Worm (Caenorhabditis elegans) whole organism, midembryonic: Measurements from ENCODE around the gene F28H6.7.

Experiments used
- T22C8.4 ChIP-seq: fragments of 200-800 bp; sonication (Bioruptor generic); IDR thresholded peaks from 2 replicates; pipeline ENCODE4 v1.3.6; 2022; ENCODE audit warnings: missing genetic modification characterization, missing compliant biosample characterization
- cog-1 ChIP-seq: sonication (generic microtip); optimal IDR thresholded peaks from 2 replicates; lab custom pipeline; 2016; ENCODE audit warnings: missing genetic modification characterization, missing compliant biosample characterization
- flt-1 ChIP-seq: fragments of 200-800 bp; sonication (Bioruptor generic); IDR thresholded peaks from 2 replicates; pipeline ENCODE4 v1.3.6; 2022; ENCODE audit warnings: missing genetic modification characterization, missing compliant biosample characterization
- klf-2 ChIP-seq: fragments of 200-800 bp; sonication (Bioruptor generic); conservative IDR thresholded peaks from 2 replicates; pipeline ENCODE4 v1.3.6; 2022; ENCODE audit warnings: missing genetic modification reagents, missing genetic modification characterization, missing compliant biosample characterization
- med-1 ChIP-seq: sonication (generic microtip); optimal IDR thresholded peaks from 2 replicates; lab custom pipeline; 2017; ENCODE audit warnings: missing genetic modification characterization, mild to moderate bottlenecking, missing compliant biosample characterization, antibody characterized with exemption, missing genetic modification reagents; ENCODE audit not compliant: insufficient read depth
- ref-1 ChIP-seq: fragments of 200-800 bp; sonication (Bioruptor generic); conservative IDR thresholded peaks from 2 replicates; pipeline ENCODE4 v1.3.6; 2022; ENCODE audit warnings: missing genetic modification reagents, missing genetic modification characterization, missing compliant biosample characterization
- tab-1 ChIP-seq: fragments of 200-800 bp; sonication (Bioruptor generic); IDR thresholded peaks from 2 replicates; pipeline ENCODE4 v1.3.6; 2022; ENCODE audit warnings: missing genetic modification characterization, missing compliant biosample characterization
- ztf-23 ChIP-seq: fragments of 200-800 bp; sonication (Bioruptor generic); IDR thresholded peaks from 2 replicates; pipeline ENCODE4 v1.3.6; 2022; ENCODE audit warnings: missing genetic modification reagents, missing genetic modification characterization, missing compliant biosample characterization
- ztf-29 ChIP-seq: fragments of 200-800 bp; sonication (Bioruptor generic); IDR thresholded peaks from 2 replicates; pipeline ENCODE4 v1.3.6; 2022; ENCODE audit warnings: missing genetic modification reagents, missing genetic modification characterization, missing compliant biosample characterization

F28H6.7 gene

ce11 chrX:14134244-14134643 lies 18.3 kb downstream of the F28H6.7 start, which contains the start of gene F28H6.8:
F28H6.8 (minus strand) TSS chrX:14134344.
- no peak for TF ChIP-seq ref-1 (GFP tag; lab: Robert Waterston, UW)
- TF ChIP-seq med-1 (GFP tag; lab: Kevin White, UChicago) = no peak
- no peak for TF ChIP-seq flt-1 (GFP tag; lab: Robert Waterston, UW)
- no peak for TF ChIP-seq klf-2 (GFP tag; lab: Robert Waterston, UW)
- no peak for TF ChIP-seq cog-1
- TF ChIP-seq tab-1 (GFP tag; lab: Robert Waterston, UW) = no peak
- TF ChIP-seq ztf-29 (GFP tag; lab: Robert Waterston, UW) = no peak

DNA sequence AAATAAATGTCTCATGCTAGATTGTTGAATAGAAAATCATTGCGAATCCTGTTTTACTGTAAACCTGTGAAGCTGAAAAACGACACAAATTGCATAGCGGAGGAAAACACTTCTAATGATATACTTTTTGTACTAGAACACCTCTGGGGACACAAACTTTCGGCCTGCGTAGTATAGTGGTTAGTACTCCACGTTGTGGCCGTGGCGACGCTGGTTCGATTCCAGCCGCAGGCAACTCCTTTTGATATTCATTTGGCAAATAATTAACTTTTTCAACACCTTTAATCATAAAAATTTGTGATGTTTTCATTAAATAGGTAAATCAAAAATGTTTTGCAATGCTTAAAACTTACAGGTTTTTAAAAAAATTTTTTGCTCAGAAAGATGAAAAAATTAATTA lies 19.0 kb downstream of the F28H6.7 start:
- TF ChIP-seq med-1 (GFP tag; lab: Kevin White, UChicago) = no peak
- 0 out of 2 replicates have a peak, but pooled peaks have one; percentile 21 for TF ChIP-seq ref-1 (GFP tag; lab: Robert Waterston, UW)
- peak; percentile 69 for TF ChIP-seq flt-1 (GFP tag; lab: Robert Waterston, UW)
- no peak for TF ChIP-seq ztf-29 (GFP tag; lab: Robert Waterston, UW)
- 0 out of 2 replicates have a peak, but pooled peaks have one; percentile 28 for TF ChIP-seq T22C8.4
- TF ChIP-seq klf-2 (GFP tag; lab: Robert Waterston, UW) = no peak

ce11 chrX:14140040-14140439 lies 24.1 kb downstream of the F28H6.7 start, which contains the start of gene nkat-1:
nkat-1 (minus strand) TSS chrX:14140140.
- no peak for TF ChIP-seq ztf-29 (GFP tag; lab: Robert Waterston, UW)
- TF ChIP-seq cog-1 = no peak
- TF ChIP-seq ref-1 (GFP tag; lab: Robert Waterston, UW) = no peak
- TF ChIP-seq T22C8.4 = no peak
- no peak for TF ChIP-seq tab-1 (GFP tag; lab: Robert Waterston, UW)
- no peak for TF ChIP-seq ztf-23 (GFP tag; lab: Robert Waterston, UW)
- TF ChIP-seq med-1 (GFP tag; lab: Kevin White, UChicago) = no peak
- TF ChIP-seq flt-1 (GFP tag; lab: Robert Waterston, UW) = no peak
- no peak for TF ChIP-seq klf-2 (GFP tag; lab: Robert Waterston, UW)

- TF ChIP-seq tab-1 (GFP tag; lab: Robert Waterston, UW) = no peak
- no peak for TF ChIP-seq med-1 (GFP tag; lab: Kevin White, UChicago)
- no peak for TF ChIP-seq ref-1 (GFP tag; lab: Robert Waterston, UW)
- TF ChIP-seq cog-1 = no peak
- no peak for TF ChIP-seq ztf-23 (GFP tag; lab: Robert Waterston, UW)
- TF ChIP-seq T22C8.4 = no peak
- no peak for TF ChIP-seq flt-1 (GFP tag; lab: Robert Waterston, UW)
Measured at ce11 chrX:14141344-14141841, 25.5 kb downstream of the F28H6.7 start.

DNA sequence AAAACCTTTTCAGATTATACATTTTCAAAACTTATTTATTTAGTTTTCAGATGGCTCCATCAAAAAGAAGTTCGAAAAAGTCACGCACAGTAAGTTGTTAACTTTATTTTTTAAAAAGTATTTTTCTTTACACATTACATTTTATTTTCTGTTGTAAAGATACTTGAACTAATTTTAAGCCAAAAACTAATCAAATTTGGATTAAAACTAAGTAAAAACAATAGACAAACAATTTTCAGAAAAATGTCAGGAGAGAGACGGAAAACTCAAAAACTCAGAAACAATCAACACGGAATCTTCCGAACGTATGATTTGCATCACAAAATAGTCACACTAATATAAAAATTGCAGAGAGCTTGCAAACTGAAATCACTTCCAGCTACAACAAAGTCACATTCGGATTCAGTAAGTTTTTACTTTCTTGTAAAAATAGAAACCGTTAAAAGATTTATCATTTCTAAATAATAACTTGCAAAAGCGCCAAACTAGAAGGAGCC lies 26.0 kb downstream of the F28H6.7 start, which contains the start of gene ceh-89:
Gene ceh-89, plus strand, starts transcription at position 51 of the 497 bp plus-strand sequence.
- TF ChIP-seq T22C8.4 (no peak), cog-1 (no peak), ref-1 (GFP tag; lab: Robert Waterston, UW) (no peak), ztf-23 (GFP tag; lab: Robert Waterston, UW) (no peak), med-1 (GFP tag; lab: Kevin White, UChicago) (no peak), flt-1 (GFP tag; lab: Robert Waterston, UW) (no peak), tab-1 (GFP tag; lab: Robert Waterston, UW) (no peak), ztf-29 (GFP tag; lab: Robert Waterston, UW) (no peak), klf-2 (GFP tag; lab: Robert Waterston, UW) (no peak)

DNA sequence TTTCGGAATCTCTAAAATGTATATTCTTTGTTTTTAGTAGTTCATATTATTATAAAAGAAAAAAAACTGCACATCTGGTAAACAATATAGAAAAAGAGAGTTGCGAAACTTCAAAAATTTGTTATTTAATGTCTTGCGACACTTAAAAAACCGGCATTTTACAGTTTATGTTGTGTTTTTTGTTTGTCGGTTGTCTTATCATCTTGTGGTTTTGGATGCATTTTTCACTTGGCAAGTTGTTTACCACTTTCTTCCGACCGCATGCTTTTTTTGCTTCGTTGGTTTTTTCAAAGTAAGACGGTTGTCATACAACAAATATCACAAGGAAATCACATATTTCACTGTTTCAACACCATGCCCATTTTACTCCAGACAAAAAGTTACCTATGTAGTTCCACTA lies 29.7 kb downstream of the F28H6.7 start:
- TF ChIP-seq cog-1 (no peak), tab-1 (GFP tag; lab: Robert Waterston, UW) (no peak), ztf-29 (GFP tag; lab: Robert Waterston, UW) (no peak), ztf-23 (GFP tag; lab: Robert Waterston, UW) (no peak), ref-1 (GFP tag; lab: Robert Waterston, UW) (no peak)

- no peak for TF ChIP-seq ztf-23 (GFP tag; lab: Robert Waterston, UW)
- no peak for TF ChIP-seq klf-2 (GFP tag; lab: Robert Waterston, UW)
- no peak for TF ChIP-seq med-1 (GFP tag; lab: Kevin White, UChicago)
- no peak for TF ChIP-seq ref-1 (GFP tag; lab: Robert Waterston, UW)
- TF ChIP-seq T22C8.4 = no peak
- TF ChIP-seq flt-1 (GFP tag; lab: Robert Waterston, UW) = no peak
- no peak for TF ChIP-seq ztf-29 (GFP tag; lab: Robert Waterston, UW)
- peak; percentile 14 for TF ChIP-seq cog-1
- peak; percentile 28; the same call in 1 of the 2 replicates for TF ChIP-seq tab-1 (GFP tag; lab: Robert Waterston, UW)
Measured at ce11 chrX:14146740-14147140, 30.8 kb downstream of the F28H6.7 start.

DNA sequence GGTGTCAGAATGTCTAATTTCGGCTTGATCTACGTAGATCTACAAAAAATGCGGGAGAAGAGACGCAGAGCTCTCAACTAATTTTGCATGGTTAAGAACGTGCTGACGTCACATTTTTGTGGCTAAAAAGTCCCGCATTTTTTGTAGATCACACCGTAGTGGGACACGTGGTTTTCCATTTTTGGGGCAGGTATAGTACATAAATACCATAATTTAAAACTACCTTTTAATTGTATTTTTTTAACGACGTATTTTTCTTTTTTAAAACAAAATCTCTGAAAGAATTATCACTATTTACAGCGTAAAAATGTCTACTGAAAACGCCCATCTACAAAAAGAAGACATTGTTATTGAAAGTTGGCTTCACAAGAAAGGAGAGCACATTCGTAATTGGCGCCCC lies 31.5 kb downstream of the F28H6.7 start, which contains the start of gene akt-2:
Gene akt-2, plus strand, starts transcription at position 301 of the 400 bp plus-strand sequence.
- TF ChIP-seq cog-1 (no peak), tab-1 (GFP tag; lab: Robert Waterston, UW) (no peak), ref-1 (GFP tag; lab: Robert Waterston, UW) (no peak), ztf-23 (GFP tag; lab: Robert Waterston, UW) (no peak), klf-2 (GFP tag; lab: Robert Waterston, UW) (no peak), flt-1 (GFP tag; lab: Robert Waterston, UW) (no peak), ztf-29 (GFP tag; lab: Robert Waterston, UW) (no peak), med-1 (GFP tag; lab: Kevin White, UChicago) (no peak), T22C8.4 (no peak)

- TF ChIP-seq med-1 (GFP tag; lab: Kevin White, UChicago) (no peak), tab-1 (GFP tag; lab: Robert Waterston, UW) (no peak), cog-1 (no peak), T22C8.4 (no peak), ztf-23 (GFP tag; lab: Robert Waterston, UW) (no peak), ref-1 (GFP tag; lab: Robert Waterston, UW) (no peak), ztf-29 (GFP tag; lab: Robert Waterston, UW) (no peak), flt-1 (GFP tag; lab: Robert Waterston, UW) (no peak), klf-2 (GFP tag; lab: Robert Waterston, UW) (no peak)
Measured at ce11 chrX:14152644-14153043, 36.7 kb downstream of the F28H6.7 start.
